Fruit fly (Drosophila melanogaster): ENCODE measurements around the gene CG7627.

DNA sequence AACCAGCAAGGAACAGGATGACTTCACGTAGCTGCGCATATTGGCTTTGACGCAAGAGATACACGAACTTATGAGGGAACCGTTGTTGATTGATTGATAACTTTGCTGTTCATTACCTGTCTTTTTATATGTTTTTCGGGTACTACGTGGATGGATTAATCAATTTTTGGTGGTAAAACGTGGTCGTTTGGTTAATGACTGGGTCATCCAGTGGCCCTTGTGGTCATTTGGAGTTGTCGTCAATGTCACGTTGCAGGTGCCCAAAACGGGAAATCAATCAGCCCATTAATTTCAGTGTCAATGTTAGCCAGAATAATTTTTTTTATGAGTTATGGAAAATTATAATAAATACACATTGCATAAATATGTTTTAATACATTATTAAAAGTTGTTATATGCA is 27.0 kb upstream of the CG7627 start, which contains the start of gene CG42819:
- TF ChIP-seq Rel (GFP tag; optimal IDR thresholded peaks at IDR 0.05) = no peak
- TF ChIP-seq Rel (tag; optimal IDR thresholded peaks at IDR 0.05) = no peak
- no peak for TF ChIP-seq lola (GFP tag; optimal IDR thresholded peaks at IDR 0.05)
- no peak for TF ChIP-seq Sp1 (GFP tag; optimal IDR thresholded peaks at IDR 0.05)
- no peak for TF ChIP-seq usp (GFP tag; optimal IDR thresholded peaks at IDR 0.05)
- TF ChIP-seq Hr83 (GFP tag; optimal IDR thresholded peaks at IDR 0.05; ENCODE audit: poor library complexity, severe bottlenecking) = no peak
- no peak for TF ChIP-seq tai (GFP tag; optimal IDR thresholded peaks at IDR 0.05)
- TF ChIP-seq HLH106 (tag; optimal IDR thresholded peaks at IDR 0.05) = no peak
- no peak for TF ChIP-seq dl (GFP tag; optimal IDR thresholded peaks at IDR 0.05; ENCODE audit: insufficient read depth in 1 of 2, partially characterized antibody in 2 of 2)
- no peak for TF ChIP-seq br (GFP tag; optimal IDR thresholded peaks at IDR 0.05)
- TF ChIP-seq h (GFP tag; optimal IDR thresholded peaks at IDR 0.05) = no peak
